Fruit fly (Drosophila melanogaster) whole organism, wandering third instar larva: Measurements from ENCODE around the gene Acsf3.

Experiments used
- CrebA ChIP-seq: fragments of 200-800 bp; sonication (Bioruptor generic); optimal IDR thresholded peaks from 2 replicates; lab custom pipeline; 2016; ENCODE audit warnings: missing biosample characterization, mild to moderate bottlenecking, missing genetic modification characterization, borderline replicate concordance
- Hr78 ChIP-seq: fragments of >200 bp; optimal IDR thresholded peaks from 2 replicates; lab custom pipeline; 2017; ENCODE audit warnings: missing biosample characterization, missing genetic modification characterization
- Jra ChIP-seq: sonication (Bioruptor generic); optimal IDR thresholded peaks from 2 replicates; lab custom pipeline; 2016; ENCODE audit warnings: missing biosample characterization, missing genetic modification characterization
- h ChIP-seq: fragments of 200-800 bp; sonication (Bioruptor generic); optimal IDR thresholded peaks from 3 replicates; lab custom pipeline; 2016; ENCODE audit warnings: missing biosample characterization, mild to moderate bottlenecking, missing genetic modification characterization
- pan ChIP-seq: fragments of >200 bp; optimal IDR thresholded peaks from 2 replicates; lab custom pipeline; 2017
- psq ChIP-seq: fragments of 200-800 bp; sonication (Bioruptor generic); optimal IDR thresholded peaks from 3 replicates; lab custom pipeline; 2017; ENCODE audit warnings: missing biosample characterization, mild to moderate bottlenecking, missing genetic modification characterization, moderate library complexity
- sv ChIP-seq: fragments of 200-800 bp; sonication (Bioruptor generic); optimal IDR thresholded peaks from 3 replicates; lab custom pipeline; 2016; ENCODE audit warnings: missing biosample characterization, missing genetic modification characterization

DNA sequence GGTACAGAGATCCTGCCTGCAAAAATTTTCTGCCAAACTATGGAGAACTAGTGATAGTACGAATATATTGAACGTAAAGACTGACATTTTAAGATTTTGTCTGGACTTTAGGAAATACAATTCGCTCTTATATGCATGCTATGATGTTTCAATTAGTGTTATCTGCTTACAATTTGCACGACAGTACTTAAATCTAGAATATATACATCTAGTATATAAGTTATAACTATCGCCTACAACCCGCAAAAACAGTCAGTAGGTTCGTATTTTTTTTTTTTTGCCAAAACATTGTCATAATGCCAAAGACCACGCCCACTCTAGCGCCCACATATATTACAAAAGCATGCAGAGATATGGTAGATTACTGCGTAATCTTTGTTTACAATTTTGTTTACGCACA lies 3.2 kb downstream of the Acsf3 start, which contains the start of gene CG42780:
- TF ChIP-seq psq (GFP tag; lab: Kevin White, UChicago) (no peak), Hr78 (no peak), sv (GFP tag; lab: Kevin White, UChicago) (no peak), Jra (GFP tag; lab: Kevin White, UChicago) (no peak), pan (no peak), h (GFP tag; lab: Kevin White, UChicago) (no peak), CrebA (GFP tag; lab: Kevin White, UChicago) (no peak)
